Fruit fly (Drosophila melanogaster) whole organism, pupa: ENCODE results near the gene Cpr65Av.

Source experiments
- CG15710 ChIP-seq: fragments of 200-800 bp; sonication (Bioruptor generic); optimal IDR thresholded peaks from 2 replicates; lab custom pipeline; 2018; ENCODE audit warnings: missing biosample characterization, mild to moderate bottlenecking, missing genetic modification characterization, moderate library complexity
- EcR ChIP-seq: fragments of 200-800 bp; sonication (Bioruptor generic); optimal IDR thresholded peaks from 3 replicates; lab custom pipeline; 2019; ENCODE audit warnings: missing biosample characterization, missing genetic modification characterization, mild to moderate bottlenecking, moderate library complexity, missing genetic modification reagents
- rn ChIP-seq: fragments of 200-800 bp; sonication (Bioruptor generic); IDR thresholded peaks from 2 replicates; pipeline ENCODE4 v1.3.6; 2022; ENCODE audit warnings: missing biosample characterization, missing genetic modification characterization

DNA sequence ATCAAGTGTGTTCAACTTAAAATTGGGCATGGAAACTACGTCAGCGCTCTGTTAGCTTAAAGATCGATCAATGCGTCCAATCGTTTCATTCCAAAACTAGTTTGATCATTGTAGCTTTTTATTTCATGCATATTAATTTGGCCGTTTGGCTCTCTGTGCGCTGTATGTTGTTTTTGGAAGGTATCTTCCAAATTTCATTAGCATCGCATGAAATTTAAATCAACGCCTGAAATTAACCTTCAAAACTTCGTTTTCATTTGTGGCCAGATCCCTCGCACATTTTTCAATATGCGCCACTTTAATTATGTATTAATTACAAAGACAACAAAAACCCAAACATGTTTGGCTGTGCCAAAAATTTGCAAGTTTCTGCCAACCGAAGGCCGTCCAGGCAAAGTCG lies 1.2 kb downstream of the Cpr65Av start:
- TF ChIP-seq rn (GFP tag; lab: Robert Waterston, UW), result no peak
- TF ChIP-seq CG15710 (tag; lab: Kevin White, UChicago), result no peak
- TF ChIP-seq EcR (GFP tag; lab: Kevin White, UChicago), result no peak
